Worm (Caenorhabditis elegans) whole organism, late embryonic: ENCODE measurements around the gene F42G10.1.

Source experiments
- C08G9.2 ChIP-seq: sonication (generic microtip); optimal IDR thresholded peaks from 2 replicates; lab custom pipeline; 2016; ENCODE audit warnings: mild to moderate bottlenecking, missing genetic modification characterization, moderate library complexity, missing compliant biosample characterization
- C38D4.7 ChIP-seq: fragments of 200-800 bp; sonication (Bioruptor generic); optimal IDR thresholded peaks from 2 replicates; lab custom pipeline; 2018; ENCODE audit warnings: mild to moderate bottlenecking, missing genetic modification characterization, moderate library complexity, missing compliant biosample characterization
- K02D7.2 ChIP-seq: sonication (generic microtip); optimal IDR thresholded peaks from 2 replicates; lab custom pipeline; 2017; ENCODE audit warnings: mild to moderate bottlenecking, missing genetic modification characterization, missing compliant biosample characterization
- ahr-1 ChIP-seq: sonication (generic microtip); optimal IDR thresholded peaks from 2 replicates; lab custom pipeline; 2016; ENCODE audit warnings: missing genetic modification characterization, missing compliant biosample characterization
- ama-1 ChIP-seq: fragments of 150-350 bp; optimal IDR thresholded peaks from 2 replicates; lab custom pipeline; 2014
- ceh-18 ChIP-seq: sonication (generic microtip); optimal IDR thresholded peaks from 2 replicates; lab custom pipeline; 2016; ENCODE audit warnings: missing genetic modification characterization, missing compliant biosample characterization
- ceh-19 ChIP-seq: fragments of 200-800 bp; sonication (Bioruptor generic); optimal IDR thresholded peaks from 2 replicates; lab custom pipeline; 2018; ENCODE audit warnings: mild to moderate bottlenecking, missing genetic modification characterization, missing compliant biosample characterization
- ceh-22 ChIP-seq: sonication (generic microtip); optimal IDR thresholded peaks from 2 replicates; lab custom pipeline; 2017; ENCODE audit warnings: missing biosample characterization, missing genetic modification characterization
- ceh-24 ChIP-seq: sonication (generic microtip); optimal IDR thresholded peaks from 2 replicates; lab custom pipeline; 2016; ENCODE audit warnings: mild to moderate bottlenecking, missing genetic modification characterization, missing compliant biosample characterization
- ceh-30 ChIP-seq: fragments of 150-350 bp; optimal IDR thresholded peaks from 2 replicates; lab custom pipeline; 2014; ENCODE audit warnings: missing biosample characterization, missing genetic modification characterization
- elt-2 ChIP-seq: sonication (generic microtip); optimal IDR thresholded peaks from 2 replicates; lab custom pipeline; 2016; ENCODE audit warnings: missing genetic modification reagents, missing genetic modification characterization, missing compliant biosample characterization
- ets-4 ChIP-seq: sonication (generic microtip); optimal IDR thresholded peaks from 2 replicates; lab custom pipeline; 2016; ENCODE audit warnings: missing genetic modification characterization, missing compliant biosample characterization
- eyg-1 ChIP-seq: sonication (generic microtip); optimal IDR thresholded peaks from 2 replicates; lab custom pipeline; 2016; ENCODE audit warnings: missing genotype, missing genetic modification characterization, missing compliant biosample characterization
- fkh-10 ChIP-seq: fragments of 150-350 bp; optimal IDR thresholded peaks from 2 replicates; lab custom pipeline; 2014; ENCODE audit warnings: missing biosample characterization, missing genetic modification reagents, missing genetic modification characterization
- hlh-6 ChIP-seq: sonication (generic microtip); optimal IDR thresholded peaks from 2 replicates; lab custom pipeline; 2016; ENCODE audit warnings: missing genotype, missing genetic modification characterization, missing compliant biosample characterization
- hlh-8 ChIP-seq: sonication (generic microtip); optimal IDR thresholded peaks from 2 replicates; lab custom pipeline; 2016; ENCODE audit warnings: missing genotype, missing genetic modification characterization, missing compliant biosample characterization
- mec-3 ChIP-seq: sonication (generic microtip); optimal IDR thresholded peaks from 2 replicates; lab custom pipeline; 2016; ENCODE audit warnings: borderline replicate concordance, missing genetic modification characterization, missing compliant biosample characterization
- nfya-1 ChIP-seq: sonication (generic microtip); optimal IDR thresholded peaks from 2 replicates; lab custom pipeline; 2017; ENCODE audit warnings: missing genetic modification characterization, mild to moderate bottlenecking, missing compliant biosample characterization, antibody characterized with exemption, moderate library complexity
- nhr-232 ChIP-seq: sonication (generic microtip); optimal IDR thresholded peaks from 2 replicates; lab custom pipeline; 2016; ENCODE audit warnings: missing genetic modification characterization, missing compliant biosample characterization
- pag-3 ChIP-seq: sonication (generic microtip); optimal IDR thresholded peaks from 2 replicates; lab custom pipeline; 2016; ENCODE audit warnings: missing compliant biosample characterization, missing genetic modification characterization, borderline replicate concordance
- sdc-2 ChIP-seq: sonication (generic microtip); optimal IDR thresholded peaks from 2 replicates; lab custom pipeline; 2016; ENCODE audit warnings: missing genotype, missing genetic modification characterization, missing compliant biosample characterization
- sox-2 ChIP-seq: fragments of 200-800 bp; sonication (Bioruptor generic); IDR thresholded peaks from 2 replicates; pipeline ENCODE4 v1.3.6; 2022; ENCODE audit warnings: missing genetic modification reagents, missing genetic modification characterization, missing compliant biosample characterization
- sox-4 ChIP-seq: sonication (generic microtip); optimal IDR thresholded peaks from 2 replicates; lab custom pipeline; 2017; ENCODE audit warnings: mild to moderate bottlenecking, missing genetic modification characterization, inconsistent platforms, missing compliant biosample characterization
- syd-9 ChIP-seq: sonication (generic microtip); optimal IDR thresholded peaks from 2 replicates; lab custom pipeline; 2016; ENCODE audit warnings: mild to moderate bottlenecking, missing genetic modification characterization, moderate library complexity, missing compliant biosample characterization
- tbx-2 ChIP-seq: sonication (generic microtip); optimal IDR thresholded peaks from 2 replicates; lab custom pipeline; 2016; ENCODE audit warnings: missing genetic modification characterization, missing compliant biosample characterization
- unc-55 ChIP-seq: sonication (generic microtip); optimal IDR thresholded peaks from 2 replicates; lab custom pipeline; 2017; ENCODE audit warnings: missing biosample characterization, missing genetic modification reagents, missing genetic modification characterization
- unc-86 ChIP-seq: sonication (generic microtip); optimal IDR thresholded peaks from 2 replicates; lab custom pipeline; 2016; ENCODE audit warnings: missing genetic modification characterization, missing compliant biosample characterization
- zip-5 ChIP-seq: sonication (generic microtip); optimal IDR thresholded peaks from 2 replicates; lab custom pipeline; 2016; ENCODE audit warnings: missing genetic modification characterization, missing compliant biosample characterization

Gene F42G10.1

DNA sequence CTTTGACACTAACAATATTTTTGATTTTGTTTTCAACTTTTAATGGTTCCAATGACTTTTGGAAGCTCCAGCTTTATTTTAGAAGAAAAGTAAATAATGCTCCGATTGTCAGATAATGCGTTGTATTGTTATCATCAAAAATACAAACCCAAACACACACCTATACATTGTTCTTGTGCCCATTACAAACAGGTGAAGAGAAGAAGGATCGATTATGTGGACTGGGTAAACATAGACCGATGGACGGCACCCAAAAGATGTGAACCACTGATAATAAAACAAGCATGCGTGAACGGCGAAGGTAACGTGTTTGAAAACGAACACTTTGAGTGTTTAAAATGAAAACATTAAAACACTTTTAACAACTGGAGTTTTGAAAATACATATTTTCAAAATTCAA lies 34.8 kb downstream of the F42G10.1 start:
- TF ChIP-seq nhr-232 (tag; lab: Kevin White, UChicago), result no peak
- TF ChIP-seq elt-2 (tag; lab: Kevin White, UChicago), result peak; percentile 65
- TF ChIP-seq, all 69 proteins: peak for 1

DNA sequence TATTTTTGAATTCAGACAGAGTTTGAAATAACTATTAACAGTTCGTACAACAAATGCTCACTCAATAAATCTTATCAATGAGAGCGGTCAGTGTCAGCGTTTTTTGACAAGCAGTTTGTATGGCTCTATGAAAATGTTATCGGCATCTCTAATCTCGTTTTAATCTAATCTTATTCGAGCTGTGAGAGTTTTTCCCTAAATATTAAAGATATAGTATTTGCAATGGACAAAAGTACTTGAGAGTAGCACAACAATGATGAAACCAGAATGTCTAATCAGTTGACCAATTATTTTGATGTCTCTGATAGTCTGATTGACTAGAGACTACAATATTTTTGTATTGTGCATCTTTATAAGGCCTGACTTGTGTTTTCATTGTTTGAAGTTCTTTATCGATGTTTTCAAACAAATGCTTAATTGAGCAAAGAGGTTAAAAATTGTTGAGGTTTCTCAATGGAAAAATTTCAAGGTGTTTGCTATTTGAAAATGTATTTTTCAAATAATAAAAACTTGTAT lies 37.0 kb downstream of the F42G10.1 start, which contains the start of gene F19C6.5:
TSS of gene F19C6.5 (minus strand) at position 51 of the 516 bp plus-strand sequence.
- TF ChIP-seq eyg-1 (tag; lab: Kevin White, UChicago) (no peak), elt-2 (tag; lab: Kevin White, UChicago) (peak; percentile 44)

- TF ChIP-seq ceh-30, result no peak
- no peak for TF ChIP-seq unc-55 (GFP tag; lab: Kevin White, UChicago)
- TF ChIP-seq ceh-24 (tag; lab: Kevin White, UChicago), result no peak
- TF ChIP-seq nfya-1 (tag; lab: Kevin White, UChicago), result no peak
- no peak for TF ChIP-seq ahr-1 (tag; lab: Kevin White, UChicago)
- no peak for TF ChIP-seq pag-3 (tag; lab: Kevin White, UChicago)
- TF ChIP-seq elt-2 (tag; lab: Kevin White, UChicago), result no peak
- TF ChIP-seq zip-5 (tag; lab: Kevin White, UChicago), result no peak
- no peak for TF ChIP-seq unc-86 (tag; lab: Kevin White, UChicago)
Observed at ce11 chrX:9981259-9981658, 40.7 kb downstream of the F42G10.1 start.

DNA sequence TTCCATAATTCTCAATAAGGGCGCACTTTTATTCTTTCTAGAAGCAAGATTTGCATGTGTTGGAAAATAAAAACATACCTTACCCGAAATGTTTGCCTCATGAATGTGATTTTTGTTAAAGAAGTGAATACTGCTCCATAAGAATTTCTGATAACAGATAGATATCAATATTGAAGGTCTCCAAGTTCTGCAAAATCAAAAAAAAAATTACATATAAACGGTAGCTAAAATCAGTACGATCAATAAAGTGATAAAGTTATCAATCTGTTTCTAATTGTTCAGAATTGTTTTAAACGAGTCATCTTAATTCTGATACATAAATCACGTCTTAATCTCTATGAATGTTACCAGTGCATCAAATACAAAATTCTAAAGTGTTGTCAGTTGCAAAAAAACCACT lies 45.8 kb downstream of the F42G10.1 start, which contains the start of gene mgl-1:
TSS of gene mgl-1 (minus strand) at position 101 of the 400 bp plus-strand sequence.
- TF ChIP-seq ets-4 (tag; lab: Kevin White, UChicago) (no peak), sox-2 (GFP tag; lab: Robert Waterston, UW) (no peak), sox-4 (tag; lab: Kevin White, UChicago) (no peak), hlh-8 (tag; lab: Kevin White, UChicago) (no peak), hlh-6 (tag; lab: Kevin White, UChicago) (no peak), mec-3 (no peak), syd-9 (no peak), sdc-2 (tag; lab: Kevin White, UChicago) (no peak), ceh-24 (tag; lab: Kevin White, UChicago) (no peak), ceh-18 (tag; lab: Kevin White, UChicago) (no peak), tbx-2 (tag; lab: Kevin White, UChicago) (no peak), ceh-19 (GFP tag; lab: Kevin White, UChicago) (no peak), ceh-22 (tag; lab: Kevin White, UChicago) (no peak), C08G9.2 (tag; lab: Kevin White, UChicago) (no peak), K02D7.2 (tag; lab: Kevin White, UChicago) (no peak), ama-1 (lab: Kevin White, UChicago) (no peak), fkh-10 (GFP tag; lab: Kevin White, UChicago) (no peak), C38D4.7 (GFP tag; lab: Kevin White, UChicago) (no peak), unc-86 (tag; lab: Kevin White, UChicago) (no peak)
- TF ChIP-seq, all 69 proteins: peak for 0
